Worm (Caenorhabditis elegans) whole organism, mixed stage, embryonic: ENCODE data around the gene osm-1.

Source experiments
- M03D4.4 ChIP-seq: sonication (generic microtip); optimal IDR thresholded peaks from 2 replicates; lab custom pipeline; 2017; ENCODE audit warnings: mild to moderate bottlenecking, missing genetic modification characterization, missing compliant biosample characterization
- bed-3 ChIP-seq: fragments of 200-800 bp; sonication (Bioruptor generic); optimal IDR thresholded peaks from 3 replicates; lab custom pipeline; 2018; ENCODE audit warnings: mild to moderate bottlenecking, missing genetic modification characterization, moderate library complexity, missing compliant biosample characterization
- blmp-1 ChIP-seq: fragments of 150-350 bp; optimal IDR thresholded peaks from 2 replicates; lab custom pipeline; 2014; ENCODE audit warnings: missing biosample characterization, missing genetic modification characterization
- ceh-39 ChIP-seq: fragments of 150-350 bp; optimal IDR thresholded peaks from 2 replicates; lab custom pipeline; 2014; ENCODE audit warnings: missing biosample characterization, missing genetic modification characterization
- ceh-43 ChIP-seq: fragments of 200-800 bp; sonication (Bioruptor generic); optimal IDR thresholded peaks from 2 replicates; lab custom pipeline; 2018; ENCODE audit warnings: mild to moderate bottlenecking, missing genetic modification characterization, moderate library complexity, missing compliant biosample characterization
- ceh-83 ChIP-seq: fragments of 200-800 bp; sonication (Bioruptor generic); optimal IDR thresholded peaks from 2 replicates; lab custom pipeline; 2018; ENCODE audit warnings: mild to moderate bottlenecking, missing genetic modification characterization, missing compliant biosample characterization
- ces-1 ChIP-seq: fragments of 150-350 bp; optimal IDR thresholded peaks from 2 replicates; lab custom pipeline; 2014; ENCODE audit warnings: missing biosample characterization, missing genetic modification reagents, missing genetic modification characterization
- cnd-1 ChIP-seq: fragments of 200-800 bp; sonication (Bioruptor generic); optimal IDR thresholded peaks from 2 replicates; lab custom pipeline; 2018; ENCODE audit warnings: mild to moderate bottlenecking, missing genetic modification characterization, missing compliant biosample characterization
- drap-1 ChIP-seq: fragments of 200-800 bp; sonication (Bioruptor generic); optimal IDR thresholded peaks from 3 replicates; lab custom pipeline; 2018; ENCODE audit warnings: mild to moderate bottlenecking, missing genetic modification characterization, missing compliant biosample characterization
- elt-1 ChIP-seq: sonication (generic microtip); optimal IDR thresholded peaks from 2 replicates; lab custom pipeline; 2017; ENCODE audit warnings: missing genetic modification characterization, mild to moderate bottlenecking, missing compliant biosample characterization, antibody characterized with exemption, moderate library complexity, borderline replicate concordance; ENCODE audit not compliant: insufficient read depth
- flh-1 ChIP-seq: fragments of 200-800 bp; sonication (Bioruptor generic); optimal IDR thresholded peaks from 2 replicates; lab custom pipeline; 2018; ENCODE audit warnings: mild to moderate bottlenecking, missing genetic modification characterization, moderate library complexity, missing compliant biosample characterization
- ham-2 ChIP-seq: fragments of 200-800 bp; sonication (Bioruptor generic); optimal IDR thresholded peaks from 2 replicates; lab custom pipeline; 2018; ENCODE audit warnings: mild to moderate bottlenecking, missing genetic modification characterization, missing compliant biosample characterization
- hlh-1 ChIP-seq: fragments of 150-350 bp; optimal IDR thresholded peaks from 2 replicates; lab custom pipeline; 2014; ENCODE audit warnings: missing biosample characterization, missing genetic modification reagents, missing genetic modification characterization
- lin-32 ChIP-seq: fragments of 200-800 bp; sonication (Bioruptor generic); optimal IDR thresholded peaks from 2 replicates; lab custom pipeline; 2018; ENCODE audit warnings: mild to moderate bottlenecking, missing genetic modification characterization, missing compliant biosample characterization
- lsy-2 ChIP-seq: fragments of 150-350 bp; optimal IDR thresholded peaks from 2 replicates; lab custom pipeline; 2014; ENCODE audit warnings: missing biosample characterization, missing genetic modification characterization
- mab-5 ChIP-seq: fragments of 150-350 bp; optimal IDR thresholded peaks from 2 replicates; lab custom pipeline; 2014; ENCODE audit warnings: missing biosample characterization, missing genetic modification characterization
- mep-1 ChIP-seq: fragments of 150-350 bp; optimal IDR thresholded peaks from 2 replicates; lab custom pipeline; 2017; ENCODE audit warnings: missing biosample characterization, missing genetic modification reagents, missing genetic modification characterization, inconsistent platforms
- mls-2 ChIP-seq: sonication (generic microtip); optimal IDR thresholded peaks from 2 replicates; lab custom pipeline; 2016; ENCODE audit warnings: mild to moderate bottlenecking, missing genetic modification characterization, moderate library complexity, missing compliant biosample characterization
- nhr-12 ChIP-seq: fragments of 150-350 bp; optimal IDR thresholded peaks from 2 replicates; lab custom pipeline; 2014; ENCODE audit warnings: missing biosample characterization, missing genetic modification characterization
- nhr-237 ChIP-seq: fragments of 150-350 bp; optimal IDR thresholded peaks from 2 replicates; lab custom pipeline; 2014; ENCODE audit warnings: missing biosample characterization, missing genetic modification characterization
- nhr-28 ChIP-seq: fragments of 150-350 bp; optimal IDR thresholded peaks from 2 replicates; lab custom pipeline; 2014; ENCODE audit warnings: missing biosample characterization, missing genetic modification characterization
- nhr-76 ChIP-seq: sonication (generic microtip); optimal IDR thresholded peaks from 2 replicates; lab custom pipeline; 2017; ENCODE audit warnings: missing biosample characterization, missing genetic modification characterization
- snpc-4 ChIP-seq: fragments of 150-350 bp; optimal IDR thresholded peaks from 2 replicates; lab custom pipeline; 2014; ENCODE audit warnings: missing biosample characterization, missing genetic modification characterization
- sptf-1 ChIP-seq: sonication (generic microtip); optimal IDR thresholded peaks from 2 replicates; lab custom pipeline; 2017; ENCODE audit warnings: mild to moderate bottlenecking, missing genetic modification characterization, moderate library complexity, missing compliant biosample characterization
- tbx-8 ChIP-seq: fragments of 200-800 bp; sonication (Bioruptor generic); optimal IDR thresholded peaks from 2 replicates; lab custom pipeline; 2018; ENCODE audit warnings: mild to moderate bottlenecking, missing genetic modification characterization, moderate library complexity, missing compliant biosample characterization
- unc-120 ChIP-seq: sonication (generic microtip); optimal IDR thresholded peaks from 2 replicates; lab custom pipeline; 2017; ENCODE audit warnings: missing genetic modification characterization, missing compliant biosample characterization; ENCODE audit not compliant: poor library complexity, severe bottlenecking
- unc-39 ChIP-seq: fragments of 150-350 bp; optimal IDR thresholded peaks from 2 replicates; lab custom pipeline; 2014; ENCODE audit warnings: missing biosample characterization, missing genetic modification characterization
- unc-62 ChIP-seq: fragments of 150-350 bp; optimal IDR thresholded peaks from 2 replicates; lab custom pipeline; 2014; ENCODE audit warnings: missing biosample characterization, missing genetic modification reagents, missing genetic modification characterization
- zip-8 ChIP-seq: fragments of 150-350 bp; optimal IDR thresholded peaks from 2 replicates; lab custom pipeline; 2014; ENCODE audit warnings: missing biosample characterization, missing genetic modification characterization
- ztf-11 ChIP-seq: fragments of 150-350 bp; optimal IDR thresholded peaks from 2 replicates; lab custom pipeline; 2014; ENCODE audit warnings: missing biosample characterization, missing genetic modification characterization

Gene osm-1

ce11 chrX:16527815-16528214, 12.7 kb upstream of the osm-1 start:
- TF ChIP-seq mab-5 (tag; lab: Kevin White, UChicago), result no peak
- peak; percentile 30 for TF ChIP-seq M03D4.4 (tag; lab: Kevin White, UChicago)
- TF ChIP-seq ham-2 (GFP tag; lab: Kevin White, UChicago), result no peak

ce11 chrX:16529937-16530336, 10.5 kb upstream of the osm-1 start:
- TF ChIP-seq zip-8 (tag; lab: Kevin White, UChicago) (peak; percentile 36), blmp-1 (tag; lab: Kevin White, UChicago) (peak; percentile 76), elt-1 (tag; lab: Kevin White, UChicago) (no peak)

- no peak for TF ChIP-seq drap-1 (GFP tag; lab: Kevin White, UChicago)
- no peak for TF ChIP-seq nhr-12 (tag; lab: Kevin White, UChicago)
- TF ChIP-seq lsy-2 (tag; lab: Kevin White, UChicago), result no peak
- no peak for TF ChIP-seq bed-3 (GFP tag; lab: Kevin White, UChicago)
- TF ChIP-seq nhr-76 (tag; lab: Kevin White, UChicago), result no peak
- TF ChIP-seq nhr-28 (tag; lab: Kevin White, UChicago), result no peak
- no peak for TF ChIP-seq ceh-43 (GFP tag; lab: Kevin White, UChicago)
- no peak for TF ChIP-seq lin-32 (GFP tag; lab: Kevin White, UChicago)
- TF ChIP-seq mep-1 (tag; lab: Kevin White, UChicago), result no peak
- no peak for TF ChIP-seq unc-39 (tag; lab: Kevin White, UChicago)
- TF ChIP-seq mab-5 (tag; lab: Kevin White, UChicago), result no peak
- TF ChIP-seq ces-1 (GFP tag; lab: Kevin White, UChicago), result no peak
- no peak for TF ChIP-seq snpc-4 (tag; lab: Kevin White, UChicago)
- TF ChIP-seq hlh-1 (tag; lab: Kevin White, UChicago), result no peak
- TF ChIP-seq mls-2 (tag; lab: Kevin White, UChicago), result no peak
- TF ChIP-seq tbx-8 (GFP tag; lab: Kevin White, UChicago), result no peak
- no peak for TF ChIP-seq sptf-1 (tag; lab: Kevin White, UChicago)
- TF ChIP-seq ztf-11 (tag; lab: Kevin White, UChicago), result no peak
- TF ChIP-seq ceh-39 (tag; lab: Kevin White, UChicago), result no peak
These were observed 10.0 kb upstream of the osm-1 start for ce11 chrX:16530455-16530854.

ce11 chrX:16532513-16532912, 8.0 kb upstream of the osm-1 start:
- no peak for TF ChIP-seq ham-2 (GFP tag; lab: Kevin White, UChicago)
- TF ChIP-seq ceh-43 (GFP tag; lab: Kevin White, UChicago), result no peak
- TF ChIP-seq nhr-12 (tag; lab: Kevin White, UChicago), result no peak
- TF ChIP-seq flh-1, result no peak
- no peak for TF ChIP-seq ces-1 (GFP tag; lab: Kevin White, UChicago)
- TF ChIP-seq cnd-1 (tag; lab: Kevin White, UChicago), result no peak

DNA sequence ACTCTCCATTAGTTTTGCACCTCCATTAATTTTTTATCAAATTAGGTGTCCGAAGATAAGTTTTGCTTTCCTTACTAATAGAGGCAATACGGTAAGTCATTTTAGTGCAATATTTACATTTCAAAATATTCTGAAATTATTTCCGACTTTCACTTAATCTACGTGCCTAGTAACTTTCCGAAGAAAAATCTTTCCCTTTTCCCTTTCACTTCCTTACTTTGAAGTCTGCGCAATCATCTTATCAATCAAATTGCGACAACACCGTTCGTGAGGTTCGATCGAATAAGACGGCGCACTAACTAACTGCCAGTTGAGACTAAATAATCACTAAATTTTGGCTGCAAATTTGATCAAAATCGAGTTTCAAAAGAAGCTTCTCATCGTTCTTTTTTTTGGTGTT, 6.6 kb upstream of the osm-1 start:
- TF ChIP-seq blmp-1 (tag; lab: Kevin White, UChicago) (peak; percentile 31), ceh-83 (no peak)
- TF ChIP-seq, all 35 proteins: peak for 1

ce11 chrX:16534564-16534963, 5.9 kb upstream of the osm-1 start:
- TF ChIP-seq tbx-8 (GFP tag; lab: Kevin White, UChicago) (no peak), bed-3 (GFP tag; lab: Kevin White, UChicago) (no peak), unc-62 (GFP tag; lab: Kevin White, UChicago) (peak; percentile 99), elt-1 (tag; lab: Kevin White, UChicago) (no peak), unc-39 (tag; lab: Kevin White, UChicago) (no peak), ceh-83 (no peak), ceh-43 (GFP tag; lab: Kevin White, UChicago) (no peak), ces-1 (GFP tag; lab: Kevin White, UChicago) (no peak), nhr-237 (tag; lab: Kevin White, UChicago) (no peak), lsy-2 (tag; lab: Kevin White, UChicago) (peak; percentile 23), ztf-11 (tag; lab: Kevin White, UChicago) (no peak), flh-1 (no peak), hlh-1 (tag; lab: Kevin White, UChicago) (peak; percentile 99), blmp-1 (tag; lab: Kevin White, UChicago) (no peak), mab-5 (tag; lab: Kevin White, UChicago) (no peak), mep-1 (tag; lab: Kevin White, UChicago) (no peak), unc-120 (peak; percentile 96)
